Fruit fly (Drosophila melanogaster): ENCODE results near the gene GABA-B-R1.

Gene GABA-B-R1

dm6 chr2L:14995594-14996463 is 20.3 kb upstream of the GABA-B-R1 start (continued):
- TF ChIP-seq pros (GFP tag; optimal IDR thresholded peaks at IDR 0.05) (peak; percentile 65), CG1233 (GFP tag; optimal IDR thresholded peaks at IDR 0.05) (peak; percentile 86), tup (GFP tag; optimal IDR thresholded peaks at IDR 0.05) (peak; percentile 45), CG13775 (GFP tag; optimal IDR thresholded peaks at IDR 0.05) (peak; percentile 83), CG17912 (GFP tag; optimal IDR thresholded peaks at IDR 0.05) (peak; percentile 52), stwl (tag; optimal IDR thresholded peaks at IDR 0.05) (peak; percentile 58), Gsc (GFP tag; IDR thresholded peaks at IDR 0.05) (peak; percentile 80), CG17359 (tag; optimal IDR thresholded peaks at IDR 0.05) (peak; percentile 96), CG6854 (GFP tag; optimal IDR thresholded peaks at IDR 0.05) (peak; percentile 62), CG8290 (GFP tag; optimal IDR thresholded peaks at IDR 0.05) (peak; percentile 74), CG8290 (tag; optimal IDR thresholded peaks at IDR 0.05) (peak; percentile 64 to 67), cad (GFP tag; optimal IDR thresholded peaks at IDR 0.05) (no peak), Sry-β (GFP tag; optimal IDR thresholded peaks at IDR 0.05) (peak; percentile 52), bigmax (GFP tag; optimal IDR thresholded peaks at IDR 0.05) (no peak), CG15011 (GFP tag; optimal IDR thresholded peaks at IDR 0.05) (peak; percentile 74), CG7745 (tag; optimal IDR thresholded peaks at IDR 0.05) (peak; percentile 76), Atf-2 (GFP tag; optimal IDR thresholded peaks at IDR 0.05) (peak; percentile 38), nmo (GFP tag; optimal IDR thresholded peaks at IDR 0.05) (peak; percentile 96), D19B (GFP tag; optimal IDR thresholded peaks at IDR 0.05) (peak; percentile 61), tin (GFP tag; optimal IDR thresholded peaks at IDR 0.05) (peak; percentile 87), cato (GFP tag; optimal IDR thresholded peaks at IDR 0.05; ENCODE audit: borderline replicate concordance) (peak; percentile 79), sob (GFP tag; IDR thresholded peaks at IDR 0.05) (peak; percentile 87), psq (GFP tag; optimal IDR thresholded peaks at IDR 0.05) (peak; percentile 80), CG10321 (GFP tag; IDR thresholded peaks at IDR 0.05) (peak; percentile 64), Fer3 (tag; optimal IDR thresholded peaks at IDR 0.05) (peak; percentile 89), Lhr (GFP tag; optimal IDR thresholded peaks at IDR 0.05) (peak; percentile 59), esg (GFP tag; conservative IDR thresholded peaks at IDR 0.05) (peak; percentile 92), CG9797 (GFP tag; optimal IDR thresholded peaks at IDR 0.05) (peak; percentile 25), bsh (GFP tag; optimal IDR thresholded peaks at IDR 0.05) (peak; percentile 79 to 96), CG8924 (tag; optimal IDR thresholded peaks at IDR 0.05) (peak; percentile 95), Sry-δ (GFP tag; optimal IDR thresholded peaks at IDR 0.05) (no peak), CG11093 (GFP tag; IDR thresholded peaks at IDR 0.05) (peak; percentile 91), cas (GFP tag; IDR thresholded peaks at IDR 0.05) (peak; percentile 65), CG11247 (GFP tag; IDR thresholded peaks at IDR 0.05) (peak; percentile 81), corto (GFP tag; optimal IDR thresholded peaks at IDR 0.05) (peak; percentile 37), grn (GFP tag; optimal IDR thresholded peaks at IDR 0.05) (peak; percentile 0), CG6654 (GFP tag; optimal IDR thresholded peaks at IDR 0.05) (peak; percentile 48), CG7987 (GFP tag; optimal IDR thresholded peaks at IDR 0.05) (peak; percentile 70), run (tag; optimal IDR thresholded peaks at IDR 0.05) (peak; percentile 90), D19A (tag; optimal IDR thresholded peaks at IDR 0.05) (peak; percentile 88), CG1832 (GFP tag; optimal IDR thresholded peaks at IDR 0.05) (peak; percentile 75), ftz-f1 (GFP tag; optimal IDR thresholded peaks at IDR 0.05) (no peak), CG12104 (GFP tag; optimal IDR thresholded peaks at IDR 0.05) (peak; percentile 88), hkb (optimal IDR thresholded peaks at IDR 0.05) (no peak), hkb (GFP tag; IDR thresholded peaks at IDR 0.05) (peak; percentile 94), Abd-B (GFP tag; optimal IDR thresholded peaks at IDR 0.05) (peak; percentile 90), Stat92E (GFP tag; optimal IDR thresholded peaks at IDR 0.05) (peak in 1 of 3 experiments; percentile 70), CG6272 (GFP tag; IDR thresholded peaks at IDR 0.05) (peak; percentile 89), ind (GFP tag; optimal IDR thresholded peaks at IDR 0.05) (peak; percentile 90)
